Worm (Caenorhabditis elegans) whole organism, young adult: ENCODE data around the gene tub-1.

ENCODE experiments used
- F10E7.11 ChIP-seq: sonication (generic microtip); optimal IDR thresholded peaks from 2 replicates; lab custom pipeline; 2017; ENCODE audit warnings: mild to moderate bottlenecking, missing genetic modification characterization, moderate library complexity, missing compliant biosample characterization
- F23B12.7 ChIP-seq: sonication (generic microtip); optimal IDR thresholded peaks from 2 replicates; lab custom pipeline; 2017; ENCODE audit warnings: missing genetic modification characterization, mild to moderate bottlenecking, missing compliant biosample characterization, antibody characterized with exemption, moderate library complexity; ENCODE audit not compliant: insufficient read depth
- F33H1.4 ChIP-seq: fragments of 200-800 bp; sonication (Bioruptor generic); IDR thresholded peaks from 2 replicates; pipeline ENCODE4 v1.3.6; 2022; ENCODE audit warnings: missing genetic modification reagents, missing genetic modification characterization, missing compliant biosample characterization
- F52B5.7 ChIP-seq: sonication (generic microtip); optimal IDR thresholded peaks from 2 replicates; lab custom pipeline; 2016; ENCODE audit warnings: mild to moderate bottlenecking, missing genetic modification characterization, missing compliant biosample characterization
- F57C9.4 ChIP-seq: sonication (generic microtip); optimal IDR thresholded peaks from 2 replicates; lab custom pipeline; 2017; ENCODE audit warnings: mild to moderate bottlenecking, missing genetic modification characterization, missing compliant biosample characterization
- T07F8.4 ChIP-seq: sonication (generic microtip); optimal IDR thresholded peaks from 2 replicates; lab custom pipeline; 2016; ENCODE audit warnings: mild to moderate bottlenecking, missing genetic modification characterization, moderate library complexity, missing compliant biosample characterization
- Y53F4B.3 ChIP-seq: fragments of 200-800 bp; sonication (Bioruptor generic); IDR thresholded peaks from 2 replicates; pipeline ENCODE4 v1.3.6; 2022; ENCODE audit warnings: missing genetic modification reagents, missing genetic modification characterization, missing compliant biosample characterization
- Y53G8AR.9 ChIP-seq: fragments of 200-800 bp; sonication (Bioruptor generic); conservative IDR thresholded peaks from 2 replicates; pipeline ENCODE4 v1.3.6; 2022; ENCODE audit warnings: missing genetic modification reagents, missing genetic modification characterization, missing compliant biosample characterization
- ZK185.1 ChIP-seq: sonication (generic microtip); optimal IDR thresholded peaks from 2 replicates; lab custom pipeline; 2016; ENCODE audit warnings: mild to moderate bottlenecking, missing genetic modification characterization, missing compliant biosample characterization; ENCODE audit not compliant: poor library complexity, severe bottlenecking
- ama-1 ChIP-seq, 3 experiments: fragments of 150-350 bp in 1 of 3; sonication (generic microtip) in 2 of 3; optimal IDR thresholded peaks; 2 replicates each; lab custom pipeline; 2014 to 2018; ENCODE audit warnings: missing biosample characterization in 2 of 3, missing genetic modification characterization in 2 of 3, missing genetic modification reagents in 2 of 3
- attf-3 ChIP-seq: fragments of 200-800 bp; sonication (Bioruptor generic); conservative IDR thresholded peaks from 2 replicates; pipeline ENCODE4 v1.3.6; 2022; ENCODE audit warnings: missing genetic modification reagents, missing genetic modification characterization, missing compliant biosample characterization
- attf-5 ChIP-seq: fragments of 200-800 bp; sonication (Bioruptor generic); optimal IDR thresholded peaks from 2 replicates; lab custom pipeline; 2018; ENCODE audit warnings: mild to moderate bottlenecking, missing genetic modification characterization, missing compliant biosample characterization
- ccch-3 ChIP-seq: fragments of 200-800 bp; sonication (Bioruptor generic); optimal IDR thresholded peaks from 2 replicates; lab custom pipeline; 2018; ENCODE audit warnings: mild to moderate bottlenecking, missing genetic modification characterization, missing compliant biosample characterization
- cebp-1 ChIP-seq, 2 experiments: fragments of 200-800 bp in 1 of 2; sonication (Bioruptor generic) in 1 of 2; sonication (generic microtip) in 1 of 2; IDR thresholded peaks in 1 of 2; optimal IDR thresholded peaks in 1 of 2; 2 replicates each; pipeline versions ENCODE4 v1.3.6 to Lab custom; 2017 to 2022; ENCODE audit warnings: missing compliant biosample characterization in 2 of 2, missing genetic modification characterization in 2 of 2, mild to moderate bottlenecking in 1 of 2, missing genetic modification reagents in 1 of 2, moderate library complexity in 1 of 2
- cebp-2 ChIP-seq: fragments of 200-800 bp; sonication (Bioruptor generic); IDR thresholded peaks from 2 replicates; pipeline ENCODE4 v1.3.6; 2022; ENCODE audit warnings: missing genetic modification characterization, missing compliant biosample characterization
- ceh-58 ChIP-seq: fragments of 200-800 bp; sonication (Bioruptor generic); IDR thresholded peaks from 2 replicates; pipeline ENCODE4 v1.3.6; 2022; ENCODE audit warnings: missing genetic modification characterization, missing compliant biosample characterization
- ceh-91 ChIP-seq: fragments of 200-800 bp; sonication (Bioruptor generic); IDR thresholded peaks from 2 replicates; pipeline ENCODE4 v1.3.6; 2022; ENCODE audit warnings: missing genetic modification reagents, missing genetic modification characterization, missing compliant biosample characterization
- dox-1 ChIP-seq: fragments of 200-800 bp; sonication (Bioruptor generic); IDR thresholded peaks from 2 replicates; pipeline ENCODE4 v1.3.6; 2022; ENCODE audit warnings: missing genetic modification reagents, missing genetic modification characterization, missing compliant biosample characterization
- dpff-1 ChIP-seq: sonication (generic microtip); optimal IDR thresholded peaks from 2 replicates; lab custom pipeline; 2017; ENCODE audit warnings: mild to moderate bottlenecking, missing genetic modification characterization, missing compliant biosample characterization
- dpl-1 ChIP-seq: fragments of 150-350 bp; optimal IDR thresholded peaks from 2 replicates; lab custom pipeline; 2014; ENCODE audit warnings: missing biosample characterization, missing genetic modification reagents, missing genetic modification characterization
- efl-1 ChIP-seq: fragments of 150-350 bp; optimal IDR thresholded peaks from 2 replicates; lab custom pipeline; 2014; ENCODE audit warnings: missing biosample characterization, missing genetic modification reagents, missing genetic modification characterization
- egl-18 ChIP-seq: fragments of 200-800 bp; sonication (Bioruptor generic); IDR thresholded peaks from 2 replicates; pipeline ENCODE4 v1.3.6; 2022; ENCODE audit warnings: missing genetic modification reagents, missing genetic modification characterization, missing compliant biosample characterization
- egrh-3 ChIP-seq: fragments of 200-800 bp; sonication (Bioruptor generic); IDR thresholded peaks from 2 replicates; pipeline ENCODE4 v1.3.6; 2022; ENCODE audit warnings: missing genetic modification reagents, missing genetic modification characterization, missing compliant biosample characterization
- gei-17 ChIP-seq: fragments of 200-800 bp; sonication (Bioruptor generic); optimal IDR thresholded peaks from 2 replicates; lab custom pipeline; 2018; ENCODE audit warnings: mild to moderate bottlenecking, missing genetic modification characterization, missing compliant biosample characterization
- him-1 ChIP-seq: sonication (generic microtip); optimal IDR thresholded peaks from 2 replicates; lab custom pipeline; 2016; ENCODE audit warnings: missing genotype, missing genetic modification reagents, missing genetic modification characterization, missing compliant biosample characterization
- lin-54 ChIP-seq: fragments of 200-800 bp; sonication (Bioruptor generic); optimal IDR thresholded peaks from 2 replicates; lab custom pipeline; 2018; ENCODE audit warnings: mild to moderate bottlenecking, missing genetic modification characterization, missing compliant biosample characterization
- lsl-1 ChIP-seq: fragments of 200-800 bp; sonication (Bioruptor generic); optimal IDR thresholded peaks from 2 replicates; lab custom pipeline; 2018; ENCODE audit warnings: mild to moderate bottlenecking, missing genetic modification characterization, moderate library complexity, missing compliant biosample characterization
- madf-3 ChIP-seq: fragments of 200-800 bp; sonication (Bioruptor generic); IDR thresholded peaks from 2 replicates; pipeline ENCODE4 v1.3.6; 2022; ENCODE audit warnings: missing genetic modification reagents, missing genetic modification characterization, missing compliant biosample characterization
- madf-6 ChIP-seq: fragments of 200-800 bp; sonication (Bioruptor generic); IDR thresholded peaks from 2 replicates; pipeline ENCODE4 v1.3.6; 2022; ENCODE audit warnings: missing genetic modification reagents, missing genetic modification characterization, missing compliant biosample characterization
- madf-8 ChIP-seq: fragments of 200-800 bp; sonication (Bioruptor generic); conservative IDR thresholded peaks from 2 replicates; pipeline ENCODE4 v1.3.6; 2022; ENCODE audit warnings: missing genetic modification reagents, missing genetic modification characterization, missing compliant biosample characterization
- mcd-1 ChIP-seq: fragments of 200-800 bp; sonication (Bioruptor generic); IDR thresholded peaks from 2 replicates; pipeline ENCODE4 v1.3.6; 2022; ENCODE audit warnings: missing genetic modification reagents, missing genetic modification characterization, missing compliant biosample characterization
- nfya-1 ChIP-seq: sonication (generic microtip); optimal IDR thresholded peaks from 2 replicates; lab custom pipeline; 2017; ENCODE audit warnings: antibody characterized with exemption, missing compliant biosample characterization, missing genetic modification characterization, borderline replicate concordance; ENCODE audit not compliant: insufficient read depth
- snpc-1.3 ChIP-seq: sonication (generic microtip); optimal IDR thresholded peaks from 2 replicates; lab custom pipeline; 2017; ENCODE audit warnings: missing genetic modification characterization, mild to moderate bottlenecking, missing compliant biosample characterization, antibody characterized with exemption, moderate library complexity, missing genotype, missing genetic modification reagents; ENCODE audit not compliant: insufficient read depth
- snpc-4 ChIP-seq, 5 experiments: fragments of 150-350 bp in 1 of 5; sonication (generic microtip) in 4 of 5; optimal IDR thresholded peaks; 2 replicates each; lab custom pipeline; 2014 to 2018; ENCODE audit warnings: missing genetic modification characterization in 5 of 5, missing biosample characterization in 3 of 5, antibody characterized with exemption in 2 of 5, mild to moderate bottlenecking in 2 of 5, missing compliant biosample characterization in 2 of 5, missing genotype in 2 of 5, moderate library complexity in 2 of 5, missing genetic modification reagents in 1 of 5
- tlf-1 ChIP-seq: fragments of 200-800 bp; sonication (Bioruptor generic); optimal IDR thresholded peaks from 2 replicates; lab custom pipeline; 2018; ENCODE audit warnings: mild to moderate bottlenecking, missing genetic modification characterization, missing compliant biosample characterization
- xnd-1 ChIP-seq: sonication (generic microtip); optimal IDR thresholded peaks from 2 replicates; lab custom pipeline; 2016; ENCODE audit warnings: missing genotype, missing genetic modification reagents, missing genetic modification characterization, missing compliant biosample characterization
- ztf-18 ChIP-seq: sonication (generic microtip); optimal IDR thresholded peaks from 2 replicates; lab custom pipeline; 2016; ENCODE audit warnings: missing genotype, mild to moderate bottlenecking, missing genetic modification characterization, missing compliant biosample characterization
- ztf-22 ChIP-seq: fragments of 200-800 bp; sonication (Bioruptor generic); optimal IDR thresholded peaks from 2 replicates; lab custom pipeline; 2018; ENCODE audit warnings: mild to moderate bottlenecking, missing genetic modification characterization, moderate library complexity, missing compliant biosample characterization
- ztf-25 ChIP-seq: fragments of 200-800 bp; sonication (Bioruptor generic); IDR thresholded peaks from 2 replicates; pipeline ENCODE4 v1.3.6; 2022; ENCODE audit warnings: missing genetic modification reagents, missing genetic modification characterization, missing compliant biosample characterization
- ztf-28 ChIP-seq: fragments of 200-800 bp; sonication (Bioruptor generic); IDR thresholded peaks from 2 replicates; pipeline ENCODE4 v1.3.6; 2022; ENCODE audit warnings: missing genetic modification reagents, missing genetic modification characterization, missing compliant biosample characterization

tub-1 gene

DNA sequence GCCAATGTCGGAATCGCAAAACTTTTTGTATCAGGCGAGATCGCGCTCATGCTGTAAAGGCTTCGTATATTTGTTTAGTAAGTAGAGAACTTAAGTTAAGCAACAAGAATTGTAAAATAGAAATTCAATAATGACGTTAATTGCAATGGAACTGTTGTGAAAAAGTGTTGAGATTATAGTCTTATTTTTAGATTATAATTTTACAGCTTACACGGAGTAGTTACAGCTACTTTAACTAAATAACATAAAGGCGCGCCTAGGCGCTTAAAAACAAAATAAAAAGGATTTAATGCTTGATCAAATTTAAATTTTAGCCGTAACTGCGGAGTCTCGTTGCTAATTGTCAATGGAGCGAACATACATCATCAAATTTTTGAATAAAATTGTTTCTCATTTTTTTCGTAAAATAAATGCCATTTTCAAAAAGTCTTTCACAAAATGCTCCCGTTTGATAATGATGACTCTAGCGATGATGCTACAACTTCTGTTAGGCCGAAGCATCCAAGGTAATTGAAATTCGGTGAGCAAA, 5.4 kb upstream of the tub-1 start, which contains the start of the genes emb-27 and rrf-3:
TSS of gene emb-27 (minus strand) at position 51 of the 529 bp plus-strand sequence.
TSS of gene rrf-3 (plus strand) at position 346 of the 529 bp plus-strand sequence.
- TF ChIP-seq efl-1 (GFP tag; lab: Kevin White, UChicago) (peak; percentile 83), F52B5.7 (tag; lab: Kevin White, UChicago) (no peak), F23B12.7 (tag; lab: Kevin White, UChicago) (no peak), ztf-28 (GFP tag; lab: Robert Waterston, UW) (no peak), F33H1.4 (peak; percentile 35; the same call in 1 of the 2 replicates), ztf-18 (tag; lab: Kevin White, UChicago) (peak; percentile 12), gei-17 (GFP tag; lab: Kevin White, UChicago) (no peak), attf-3 (peak; percentile 88), lsl-1 (GFP tag; lab: Kevin White, UChicago) (peak; percentile 26), madf-6 (GFP tag; lab: Robert Waterston, UW) (peak; percentile 48), mcd-1 (GFP tag; lab: Robert Waterston, UW) (peak; percentile 76), dpl-1 (GFP tag; lab: Kevin White, UChicago) (peak; percentile 51), lin-54 (GFP tag; lab: Kevin White, UChicago) (peak; percentile 51), attf-5 (GFP tag; lab: Kevin White, UChicago) (peak; percentile 83)

DNA sequence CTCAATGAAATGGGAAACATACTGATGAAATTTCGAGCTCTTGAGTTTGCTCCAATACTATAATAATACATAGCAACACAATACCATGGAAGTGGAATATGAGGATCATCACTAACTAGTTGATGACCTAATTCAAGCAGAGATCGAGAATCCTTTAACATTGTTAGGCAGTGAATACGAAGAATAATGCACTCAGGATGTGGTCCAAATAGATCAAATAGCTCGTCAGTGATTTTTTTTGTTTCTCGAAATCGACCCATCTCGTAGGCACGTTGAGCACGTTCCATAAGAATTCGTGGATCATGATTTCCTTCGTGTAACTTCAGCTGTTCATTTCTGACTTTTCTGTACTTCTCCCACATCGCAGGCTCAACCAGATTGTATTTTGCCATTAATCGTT, 4.2 kb upstream of the tub-1 start:
- TF ChIP-seq ztf-22 (no peak), cebp-2 (GFP tag; lab: Robert Waterston, UW) (no peak), cebp-1 (GFP tag; IDR thresholded peaks at IDR 0.05; lab: Robert Waterston, UW) (no peak), cebp-1 (tag; optimal IDR thresholded peaks at IDR 0.05; lab: Kevin White, UChicago) (no peak), ceh-58 (GFP tag; lab: Robert Waterston, UW) (no peak)

DNA sequence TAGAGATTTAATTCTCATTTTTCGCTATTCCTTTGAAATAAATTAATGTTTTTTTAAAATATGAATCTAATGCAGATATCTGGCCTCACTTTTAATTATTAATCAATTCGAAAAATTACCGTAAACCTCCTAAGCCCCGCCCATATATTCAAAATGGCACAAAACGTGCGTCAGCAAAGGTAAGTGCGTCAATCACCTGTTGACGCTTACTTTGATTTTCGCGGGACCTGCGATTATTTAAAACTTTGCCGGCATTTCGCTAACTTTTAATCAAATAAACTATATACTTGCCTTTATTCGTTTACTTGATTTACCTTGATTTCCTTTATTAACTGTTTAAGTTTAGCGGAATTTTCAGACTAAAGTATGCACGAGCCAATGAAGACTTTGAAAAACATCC, 1.2 kb upstream of the tub-1 start, which contains the start of gene pch-2:
TSS of gene pch-2 (plus strand) at position 359 of the 400 bp plus-strand sequence.
- TF ChIP-seq dpff-1 (tag; lab: Kevin White, UChicago) = no peak
- TF ChIP-seq nfya-1 (tag; lab: Kevin White, UChicago) = no peak
- peak; percentile 3 for TF ChIP-seq ZK185.1 (tag; lab: Kevin White, UChicago)
- peak; percentile 54; the same call in 1 of the 2 replicates for TF ChIP-seq madf-8
- no peak for TF ChIP-seq Y53F4B.3 (GFP tag; lab: Robert Waterston, UW)
- peak; percentile 79 for TF ChIP-seq madf-6 (GFP tag; lab: Robert Waterston, UW)
- TF ChIP-seq ztf-25 (GFP tag; lab: Robert Waterston, UW) = no peak
- peak; percentile 72 for TF ChIP-seq dox-1 (GFP tag; lab: Robert Waterston, UW)
- TF ChIP-seq ama-1 (optimal IDR thresholded peaks at IDR 0.05; lab: Kevin White, UChicago) = no peak
- no peak for TF ChIP-seq ama-1 (GFP tag; optimal IDR thresholded peaks at IDR 0.05; lab: Kevin White, UChicago)
- no peak for TF ChIP-seq madf-3 (GFP tag; lab: Robert Waterston, UW)
- TF ChIP-seq ceh-91 (GFP tag; lab: Robert Waterston, UW) = peak; percentile 15; the same call in 1 of the 2 replicates
- TF ChIP-seq him-1 = no peak
- no peak for TF ChIP-seq lin-54 (GFP tag; lab: Kevin White, UChicago)
- TF ChIP-seq ztf-28 (GFP tag; lab: Robert Waterston, UW) = no peak
- TF ChIP-seq F23B12.7 (tag; lab: Kevin White, UChicago) = no peak
- no peak for TF ChIP-seq egl-18 (GFP tag; lab: Robert Waterston, UW)
- no peak for TF ChIP-seq tlf-1 (GFP tag; lab: Kevin White, UChicago)
- TF ChIP-seq ceh-58 (GFP tag; lab: Robert Waterston, UW) = no peak
- peak; percentile 13 for TF ChIP-seq xnd-1 (tag; lab: Kevin White, UChicago)
- peak; percentile 83 for TF ChIP-seq efl-1 (GFP tag; lab: Kevin White, UChicago)
- TF ChIP-seq ccch-3 (GFP tag; lab: Kevin White, UChicago) = no peak
- TF ChIP-seq T07F8.4 = no peak
- TF ChIP-seq Y53G8AR.9 (GFP tag; lab: Robert Waterston, UW) = peak; percentile 51; the same call in 1 of the 2 replicates
- peak; percentile 11 for TF ChIP-seq snpc-1.3 (tag; lab: Kevin White, UChicago)
- no peak for TF ChIP-seq egrh-3 (GFP tag; lab: Robert Waterston, UW)
- no peak for TF ChIP-seq snpc-4 (GFP tag; optimal IDR thresholded peaks at IDR 0.05; lab: Kevin White, UChicago)
- peak in 1 of 4 experiments; percentile 50 for TF ChIP-seq snpc-4 (tag; optimal IDR thresholded peaks at IDR 0.05; lab: Kevin White, UChicago)
- peak; percentile 92 for TF ChIP-seq ztf-18 (tag; lab: Kevin White, UChicago)
- TF ChIP-seq dpl-1 (GFP tag; lab: Kevin White, UChicago) = peak; percentile 58
- peak; percentile 61 for TF ChIP-seq attf-3
- TF ChIP-seq F57C9.4 (tag; lab: Kevin White, UChicago) = no peak
- no peak for TF ChIP-seq F10E7.11 (tag; lab: Kevin White, UChicago)
